Fruit fly (Drosophila melanogaster) Kc167 (cell line): Measurements from ENCODE around the gene CG46513.
"Not testable (repeated sequence)": the region's sequence is repeated elsewhere in the genome, so short reads cannot be mapped to it uniquely, and the experiment has no call there.

ENCODE experiments used
- Myc ChIP-seq: fragments of >200 bp; optimal IDR thresholded peaks from 2 replicates; lab custom pipeline; 2017; ENCODE audit warnings: missing external identifiers
- Sin3A ChIP-seq: fragments of >200 bp; optimal IDR thresholded peaks from 2 replicates; lab custom pipeline; 2018; ENCODE audit warnings: missing external identifiers
- h ChIP-seq: fragments of >200 bp; optimal IDR thresholded peaks from 3 replicates; lab custom pipeline; 2018; ENCODE audit warnings: missing external identifiers
- insv ChIP-seq: fragments of >200 bp; optimal IDR thresholded peaks from 3 replicates; lab custom pipeline; 2018; ENCODE audit warnings: missing external identifiers
- psq ChIP-seq: fragments of >200 bp; optimal IDR thresholded peaks from 2 replicates; lab custom pipeline; 2017; ENCODE audit warnings: missing external identifiers
- ttk ChIP-seq: sonication (Bioruptor generic); optimal IDR thresholded peaks from 2 replicates; lab custom pipeline; 2017; ENCODE audit warnings: missing external identifiers

- not testable (repeated sequence) for TF ChIP-seq Sin3A; h (lab: Kevin White, UChicago); insv; Myc (lab: Kevin White, UChicago); psq (lab: Kevin White, UChicago); ttk (lab: Kevin White, UChicago)
Measured at dm6 chrX:22241272-22241671, 49.2 kb downstream of the CG46513 start, which contains the start of gene CG46521.
